Fruit fly (Drosophila melanogaster) S2 (cell line): ENCODE measurements around the gene CG17121.

Source experiments
- CG8478 ChIP-seq: fragments of >200 bp; optimal IDR thresholded peaks from 2 replicates; lab custom pipeline; 2018
- CTCF ChIP-seq, 2 experiments: fragments of >200 bp; optimal IDR thresholded peaks; 2 replicates each; lab custom pipeline; 2018

DNA sequence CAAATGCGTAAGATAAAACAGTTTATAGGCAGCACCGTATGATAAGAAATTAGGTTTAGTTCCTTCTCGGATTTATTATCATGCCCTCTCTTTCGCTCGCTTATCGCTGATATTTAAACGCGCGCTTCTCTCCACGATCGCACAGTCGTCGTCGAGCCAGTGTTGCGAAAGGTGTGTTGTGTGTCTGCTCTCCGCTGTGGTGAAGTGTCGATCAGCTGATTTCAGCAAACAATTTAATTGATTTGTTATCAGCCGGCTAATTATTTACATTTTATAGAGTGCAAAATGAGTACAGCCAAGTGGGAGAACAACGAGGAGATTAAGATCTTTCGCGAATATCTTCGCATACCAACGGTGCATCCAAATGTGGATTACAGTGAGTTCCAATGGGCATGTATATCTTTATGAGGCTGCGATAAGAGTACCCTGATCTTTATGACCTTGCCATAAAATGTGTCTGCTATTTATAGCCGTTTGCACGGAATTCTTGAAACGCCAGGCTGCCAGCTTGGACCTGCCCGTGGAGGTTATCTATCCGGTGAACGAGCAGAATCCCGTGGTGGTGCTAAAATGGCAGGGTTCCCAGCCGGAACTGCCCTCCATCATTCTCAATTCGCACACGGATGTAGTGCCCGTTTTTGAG is 43.7 kb upstream of the CG17121 start, which contains the start of the genes CG17110 and CG6726:
- TF ChIP-seq CG8478 (no peak), CTCF (optimal IDR thresholded peaks at IDR 0.05; lab: Kevin White, UChicago) (no peak)
